Worm (Caenorhabditis elegans) whole organism, mixed stage, embryonic: ENCODE data around the gene C13A10.1.

ENCODE experiments used
- blmp-1 ChIP-seq: fragments of 150-350 bp; optimal IDR thresholded peaks from 2 replicates; lab custom pipeline; 2014; ENCODE audit warnings: missing biosample characterization, missing genetic modification characterization
- ceh-39 ChIP-seq: fragments of 150-350 bp; optimal IDR thresholded peaks from 2 replicates; lab custom pipeline; 2014; ENCODE audit warnings: missing biosample characterization, missing genetic modification characterization
- cnd-1 ChIP-seq: fragments of 200-800 bp; sonication (Bioruptor generic); optimal IDR thresholded peaks from 2 replicates; lab custom pipeline; 2018; ENCODE audit warnings: mild to moderate bottlenecking, missing genetic modification characterization, missing compliant biosample characterization
- drap-1 ChIP-seq: fragments of 200-800 bp; sonication (Bioruptor generic); optimal IDR thresholded peaks from 3 replicates; lab custom pipeline; 2018; ENCODE audit warnings: mild to moderate bottlenecking, missing genetic modification characterization, missing compliant biosample characterization
- elt-3 ChIP-seq: fragments of 150-350 bp; optimal IDR thresholded peaks from 2 replicates; lab custom pipeline; 2014; ENCODE audit warnings: missing biosample characterization, missing genetic modification characterization
- lin-13 ChIP-seq: fragments of 150-350 bp; optimal IDR thresholded peaks from 2 replicates; lab custom pipeline; 2014; ENCODE audit warnings: missing biosample characterization, missing genetic modification characterization
- mep-1 ChIP-seq: fragments of 150-350 bp; optimal IDR thresholded peaks from 2 replicates; lab custom pipeline; 2017; ENCODE audit warnings: missing biosample characterization, missing genetic modification reagents, missing genetic modification characterization, inconsistent platforms
- nhr-237 ChIP-seq: fragments of 150-350 bp; optimal IDR thresholded peaks from 2 replicates; lab custom pipeline; 2014; ENCODE audit warnings: missing biosample characterization, missing genetic modification characterization
- nhr-76 ChIP-seq: sonication (generic microtip); optimal IDR thresholded peaks from 2 replicates; lab custom pipeline; 2017; ENCODE audit warnings: missing biosample characterization, missing genetic modification characterization
- pha-4 ChIP-seq: fragments of 150-350 bp; optimal IDR thresholded peaks from 2 replicates; lab custom pipeline; 2018; ENCODE audit warnings: missing biosample characterization, missing genetic modification reagents, missing genetic modification characterization
- unc-120 ChIP-seq: sonication (generic microtip); optimal IDR thresholded peaks from 2 replicates; lab custom pipeline; 2017; ENCODE audit warnings: missing genetic modification characterization, missing compliant biosample characterization; ENCODE audit not compliant: poor library complexity, severe bottlenecking
- unc-39 ChIP-seq: fragments of 150-350 bp; optimal IDR thresholded peaks from 2 replicates; lab custom pipeline; 2014; ENCODE audit warnings: missing biosample characterization, missing genetic modification characterization
- ztf-11 ChIP-seq: fragments of 150-350 bp; optimal IDR thresholded peaks from 2 replicates; lab custom pipeline; 2014; ENCODE audit warnings: missing biosample characterization, missing genetic modification characterization

ce11 chrII:1378259-1378658 is 22.8 kb upstream of the C13A10.1 start, which contains the start of gene F54D12.10:
- TF ChIP-seq unc-120, result no peak
- no peak for TF ChIP-seq ztf-11
- no peak for TF ChIP-seq ceh-39 (tag; lab: Kevin White, UChicago)
- TF ChIP-seq blmp-1 (tag; lab: Kevin White, UChicago), result no peak
- no peak for TF ChIP-seq nhr-76 (tag; lab: Kevin White, UChicago)
- no peak for TF ChIP-seq nhr-237 (tag; lab: Kevin White, UChicago)
- TF ChIP-seq mep-1 (tag; lab: Kevin White, UChicago), result no peak
- no peak for TF ChIP-seq drap-1 (GFP tag; lab: Kevin White, UChicago)
- TF ChIP-seq unc-39 (tag; lab: Kevin White, UChicago), result no peak
- no peak for TF ChIP-seq elt-3
- no peak for TF ChIP-seq lin-13 (tag; lab: Kevin White, UChicago)
- TF ChIP-seq cnd-1 (tag; lab: Kevin White, UChicago), result no peak
- TF ChIP-seq pha-4, result no peak
